Fruit fly (Drosophila melanogaster) whole organism, embryonic: ENCODE results near the gene Bfc.
A peak's percentile ranks its signal among the peaks of the same experiment; 100 is the strongest.

ENCODE experiments used
- CG11093 ChIP-seq: fragments of 200-800 bp; sonication (Bioruptor generic); IDR thresholded peaks from 3 replicates; pipeline ENCODE4 v1.3.6; 2022; ENCODE audit warnings: missing biosample characterization, missing genetic modification characterization
- CG11723 ChIP-seq: fragments of 200-800 bp; sonication (Bioruptor generic); optimal IDR thresholded peaks from 2 replicates; lab custom pipeline; 2017; ENCODE audit warnings: missing biosample characterization, mild to moderate bottlenecking, missing genetic modification characterization
- CG12219 ChIP-seq: fragments of 200-800 bp; sonication (Bioruptor generic); optimal IDR thresholded peaks from 3 replicates; lab custom pipeline; 2018; ENCODE audit warnings: missing biosample characterization, mild to moderate bottlenecking, missing genetic modification characterization
- CG13624 ChIP-seq: fragments of 200-800 bp; sonication (Bioruptor generic); optimal IDR thresholded peaks from 2 replicates; lab custom pipeline; 2016; ENCODE audit warnings: missing biosample characterization, missing genetic modification characterization
- CG16813 ChIP-seq: fragments of 200-800 bp; sonication (Bioruptor generic); IDR thresholded peaks from 3 replicates; pipeline ENCODE4 v1.3.6; 2022; ENCODE audit warnings: missing biosample characterization, missing genetic modification characterization; ENCODE audit not compliant: partially characterized antibody
- CG18599 ChIP-seq: fragments of 200-800 bp; sonication (Bioruptor generic); optimal IDR thresholded peaks from 3 replicates; lab custom pipeline; 2017; ENCODE audit warnings: missing biosample characterization, missing genetic modification characterization, mild to moderate bottlenecking, moderate library complexity, missing genetic modification reagents
- CG3065 ChIP-seq: fragments of 200-800 bp; sonication (Bioruptor generic); optimal IDR thresholded peaks from 2 replicates; lab custom pipeline; 2016; ENCODE audit warnings: missing biosample characterization, missing genetic modification characterization
- CG3407 ChIP-seq: fragments of 200-800 bp; sonication (Bioruptor generic); optimal IDR thresholded peaks from 2 replicates; lab custom pipeline; 2018; ENCODE audit warnings: missing biosample characterization, mild to moderate bottlenecking, missing genetic modification characterization
- CG34422 ChIP-seq: fragments of 200-800 bp; sonication (Bioruptor generic); IDR thresholded peaks from 3 replicates; pipeline ENCODE4 v1.3.6; 2022; ENCODE audit warnings: missing biosample characterization, missing genetic modification characterization
- CG42726 ChIP-seq: fragments of 200-800 bp; sonication (Bioruptor generic); IDR thresholded peaks from 2 replicates; pipeline ENCODE4 v1.3.6; 2022; ENCODE audit warnings: missing biosample characterization, missing genetic modification characterization; ENCODE audit not compliant: partially characterized antibody
- CG4360 ChIP-seq: fragments of 200-800 bp; sonication (Bioruptor generic); IDR thresholded peaks from 2 replicates; pipeline ENCODE4 v1.3.6; 2022; ENCODE audit warnings: missing biosample characterization, missing genetic modification characterization
- CG6791 ChIP-seq: fragments of 200-800 bp; sonication (Bioruptor generic); IDR thresholded peaks from 3 replicates; pipeline ENCODE4 v1.3.6; 2022; ENCODE audit warnings: missing biosample characterization, missing genetic modification characterization; ENCODE audit not compliant: partially characterized antibody
- CG7786 ChIP-seq: fragments of 200-800 bp; sonication (Bioruptor generic); optimal IDR thresholded peaks from 2 replicates; lab custom pipeline; 2016; ENCODE audit warnings: missing biosample characterization, missing genetic modification characterization
- CG7987 ChIP-seq: fragments of 200-800 bp; sonication (Bioruptor generic); optimal IDR thresholded peaks from 2 replicates; lab custom pipeline; 2018; ENCODE audit warnings: missing biosample characterization, mild to moderate bottlenecking, missing genetic modification characterization, moderate library complexity
- CG8290 ChIP-seq, 3 experiments: fragments of 200-800 bp; sonication (Bioruptor generic); optimal IDR thresholded peaks; 2 replicates each; lab custom pipeline; 2016 to 2019; ENCODE audit warnings: missing biosample characterization in 3 of 3, missing genetic modification characterization in 3 of 3, mild to moderate bottlenecking in 2 of 3, moderate library complexity in 1 of 3
- CG8359 ChIP-seq: fragments of 200-800 bp; sonication (Bioruptor generic); optimal IDR thresholded peaks from 2 replicates; lab custom pipeline; 2017; ENCODE audit warnings: missing biosample characterization, mild to moderate bottlenecking, missing genetic modification characterization, borderline replicate concordance
- CG9797 ChIP-seq: fragments of 200-800 bp; sonication (Bioruptor generic); optimal IDR thresholded peaks from 3 replicates; lab custom pipeline; 2018; ENCODE audit warnings: missing biosample characterization, mild to moderate bottlenecking, missing genetic modification characterization
- Dip3 ChIP-seq: fragments of 200-800 bp; sonication (Bioruptor generic); optimal IDR thresholded peaks from 3 replicates; lab custom pipeline; 2016; ENCODE audit warnings: missing biosample characterization, missing genetic modification characterization
- Fer2 ChIP-seq: fragments of 200-800 bp; sonication (Bioruptor generic); optimal IDR thresholded peaks from 2 replicates; lab custom pipeline; 2018; ENCODE audit warnings: missing biosample characterization, mild to moderate bottlenecking, missing genetic modification characterization, moderate library complexity
- HLH4C ChIP-seq: fragments of 200-800 bp; sonication (Bioruptor generic); IDR thresholded peaks from 3 replicates; pipeline ENCODE4 v1.3.6; 2022; ENCODE audit warnings: missing biosample characterization, missing genetic modification characterization; ENCODE audit not compliant: partially characterized antibody
- HLHmδ ChIP-seq: fragments of 200-800 bp; sonication (Bioruptor generic); optimal IDR thresholded peaks from 2 replicates; lab custom pipeline; 2018; ENCODE audit warnings: missing biosample characterization, mild to moderate bottlenecking, missing genetic modification characterization, moderate library complexity
- Hey ChIP-seq: fragments of 200-800 bp; sonication (Bioruptor generic); optimal IDR thresholded peaks from 3 replicates; lab custom pipeline; 2018; ENCODE audit warnings: missing biosample characterization, mild to moderate bottlenecking, missing genetic modification characterization
- Hr78 ChIP-seq, 2 experiments: fragments of 200-800 bp in 1 of 2; fragments of >200 bp in 1 of 2; sonication (Bioruptor generic) in 1 of 2; optimal IDR thresholded peaks; 2 replicates each; lab custom pipeline; 2017 to 2019; ENCODE audit warnings: missing biosample characterization in 2 of 2, missing genetic modification characterization in 2 of 2, mild to moderate bottlenecking in 1 of 2, moderate library complexity in 1 of 2
- Lhr ChIP-seq: fragments of 200-800 bp; sonication (Bioruptor generic); optimal IDR thresholded peaks from 3 replicates; lab custom pipeline; 2017; ENCODE audit warnings: mild to moderate bottlenecking, missing biosample characterization, missing genetic modification reagents, missing genetic modification characterization
- NK7.1 ChIP-seq: fragments of 200-800 bp; sonication (Bioruptor generic); optimal IDR thresholded peaks from 3 replicates; lab custom pipeline; 2016; ENCODE audit warnings: missing biosample characterization, missing genetic modification characterization
- Nf-YA ChIP-seq: fragments of 200-800 bp; sonication (Bioruptor generic); IDR thresholded peaks from 2 replicates; pipeline ENCODE4 v1.3.6; 2022; ENCODE audit warnings: missing biosample characterization, missing genetic modification characterization
- Pdp1 ChIP-seq, 2 experiments: fragments of 200-800 bp; sonication (Bioruptor generic); optimal IDR thresholded peaks; 3 replicates each; lab custom pipeline; 2016; ENCODE audit warnings: missing biosample characterization in 2 of 2, missing genetic modification characterization in 2 of 2, mild to moderate bottlenecking in 1 of 2, moderate library complexity in 1 of 2
- Ptx1 ChIP-seq: fragments of 200-800 bp; sonication (Bioruptor generic); IDR thresholded peaks from 2 replicates; pipeline ENCODE4 v1.3.6; 2022; ENCODE audit warnings: missing biosample characterization, missing genetic modification characterization
- Sry-δ ChIP-seq: fragments of 200-800 bp; sonication (Bioruptor generic); optimal IDR thresholded peaks from 2 replicates; lab custom pipeline; 2016; ENCODE audit warnings: missing biosample characterization, missing genetic modification characterization
- Trl ChIP-seq, 3 experiments: fragments of >200 bp in 2 of 3; fragments of 200-800 bp in 1 of 3; sonication (Bioruptor generic) in 1 of 3; optimal IDR thresholded peaks; 2 replicates in 1 of 3; 3 replicates in 2 of 3; lab custom pipeline; 2016 to 2017; ENCODE audit warnings: missing biosample characterization in 1 of 3, missing genetic modification characterization in 1 of 3
- Xbp1 ChIP-seq: fragments of 200-800 bp; sonication (Bioruptor generic); optimal IDR thresholded peaks from 3 replicates; lab custom pipeline; 2016; ENCODE audit warnings: missing biosample characterization, mild to moderate bottlenecking, missing genetic modification characterization
- ash1 ChIP-seq: fragments of 200-800 bp; sonication (Bioruptor generic); optimal IDR thresholded peaks from 2 replicates; lab custom pipeline; 2018; ENCODE audit warnings: missing biosample characterization, mild to moderate bottlenecking, missing genetic modification characterization
- bbx ChIP-seq: fragments of 200-800 bp; sonication (Bioruptor generic); IDR thresholded peaks from 2 replicates; pipeline ENCODE4 v1.3.6; 2022; ENCODE audit warnings: missing biosample characterization, missing genetic modification characterization; ENCODE audit not compliant: partially characterized antibody
- dati ChIP-seq: fragments of 200-800 bp; sonication (Bioruptor generic); IDR thresholded peaks from 2 replicates; pipeline ENCODE4 v1.3.6; 2022; ENCODE audit warnings: missing biosample characterization, missing genetic modification characterization
- dimm ChIP-seq: fragments of 200-800 bp; sonication (Bioruptor generic); IDR thresholded peaks from 2 replicates; pipeline ENCODE4 v1.3.6; 2022; ENCODE audit warnings: missing biosample characterization, missing genetic modification characterization
- dm ChIP-seq: fragments of 200-800 bp; sonication (Bioruptor generic); optimal IDR thresholded peaks from 3 replicates; lab custom pipeline; 2016; ENCODE audit warnings: missing biosample characterization, missing genetic modification characterization
- en ChIP-seq: fragments of 200-800 bp; sonication (Bioruptor generic); optimal IDR thresholded peaks from 2 replicates; lab custom pipeline; 2016; ENCODE audit warnings: missing biosample characterization, missing genetic modification characterization
- fd96Cb ChIP-seq: fragments of 200-800 bp; sonication (Bioruptor generic); optimal IDR thresholded peaks from 2 replicates; lab custom pipeline; 2018; ENCODE audit warnings: missing biosample characterization, mild to moderate bottlenecking, missing genetic modification characterization, moderate library complexity
- ftz-f1 ChIP-seq: fragments of 200-800 bp; sonication (Bioruptor generic); optimal IDR thresholded peaks from 2 replicates; lab custom pipeline; 2016; ENCODE audit warnings: missing biosample characterization, missing genetic modification characterization
- gem ChIP-seq: fragments of 200-800 bp; sonication (Bioruptor generic); optimal IDR thresholded peaks from 2 replicates; lab custom pipeline; 2019; ENCODE audit warnings: missing biosample characterization, mild to moderate bottlenecking, missing genetic modification characterization, moderate library complexity
- nmo ChIP-seq: fragments of 200-800 bp; sonication (Bioruptor generic); optimal IDR thresholded peaks from 2 replicates; lab custom pipeline; 2018; ENCODE audit warnings: missing biosample characterization, mild to moderate bottlenecking, missing genetic modification characterization, moderate library complexity
- row ChIP-seq: fragments of 200-800 bp; sonication (Bioruptor generic); IDR thresholded peaks from 3 replicates; pipeline ENCODE4 v1.3.6; 2022; ENCODE audit warnings: missing biosample characterization, missing genetic modification characterization
- scrt ChIP-seq: fragments of 200-800 bp; sonication (Bioruptor generic); optimal IDR thresholded peaks from 2 replicates; lab custom pipeline; 2018; ENCODE audit warnings: missing biosample characterization, mild to moderate bottlenecking, missing genetic modification characterization, moderate library complexity
- stc ChIP-seq: fragments of 200-800 bp; sonication (Bioruptor generic); IDR thresholded peaks from 2 replicates; pipeline ENCODE4 v1.3.6; 2022; ENCODE audit warnings: missing biosample characterization, missing genetic modification characterization
- vfl ChIP-seq: fragments of 200-800 bp; sonication (Bioruptor generic); optimal IDR thresholded peaks from 2 replicates; lab custom pipeline; 2016; ENCODE audit warnings: missing biosample characterization, missing genetic modification characterization
- wor ChIP-seq: fragments of 200-800 bp; sonication (Bioruptor generic); IDR thresholded peaks from 2 replicates; pipeline ENCODE4 v1.3.6; 2022; ENCODE audit warnings: missing biosample characterization, missing genetic modification characterization

Gene Bfc

dm6 chr3L:1204674-1205547 is 45.6 kb upstream of the Bfc start, which contains the start of gene CG9119 (continued):
- TF ChIP-seq HLHmδ (peak; percentile 36), CG4360 (GFP tag; lab: Robert Waterston, UW) (no peak), scrt (GFP tag; lab: Kevin White, UChicago) (peak; percentile 53), Fer2 (tag; lab: Kevin White, UChicago) (peak; percentile 12), fd96Cb (tag; lab: Kevin White, UChicago) (peak; percentile 48), CG11093 (GFP tag; lab: Robert Waterston, UW) (peak; percentile 51; the same call in 1 of the 3 replicates), ftz-f1 (GFP tag; lab: Kevin White, UChicago) (no peak), CG9797 (GFP tag; lab: Kevin White, UChicago) (no peak), CG8359 (GFP tag; lab: Kevin White, UChicago) (peak; percentile 17), CG12219 (GFP tag; lab: Kevin White, UChicago) (peak; percentile 58), CG13624 (GFP tag; lab: Kevin White, UChicago) (peak; percentile 71), CG6791 (GFP tag; lab: Robert Waterston, UW) (no peak), CG7987 (GFP tag; lab: Kevin White, UChicago) (peak; percentile 71), stc (GFP tag; lab: Robert Waterston, UW) (no peak), dm (GFP tag; lab: Kevin White, UChicago) (no peak), HLH4C (GFP tag; lab: Robert Waterston, UW) (no peak), row (GFP tag; lab: Robert Waterston, UW) (peak; percentile 89), CG42726 (GFP tag; lab: Robert Waterston, UW) (0 out of 2 replicates have a peak, but pooled peaks have one; percentile 14), en (GFP tag; lab: Kevin White, UChicago) (no peak), CG8290 (GFP tag; optimal IDR thresholded peaks at IDR 0.05; lab: Kevin White, UChicago) (no peak), CG8290 (tag; optimal IDR thresholded peaks at IDR 0.05; lab: Kevin White, UChicago) (peak in 1 of 2 experiments; percentile 35), vfl (GFP tag; lab: Kevin White, UChicago) (peak; percentile 48), Hey (tag; lab: Kevin White, UChicago) (no peak), Pdp1 (GFP tag; optimal IDR thresholded peaks at IDR 0.05; lab: Kevin White, UChicago) (peak; percentile 42 to 66), CG16813 (GFP tag; lab: Robert Waterston, UW) (no peak), dati (no peak), CG18599 (peak; percentile 86), Hr78 (GFP tag; optimal IDR thresholded peaks at IDR 0.05; lab: Kevin White, UChicago) (peak in 1 of 2 experiments; percentile 78), CG3065 (no peak), Lhr (GFP tag; lab: Kevin White, UChicago) (no peak), CG3407 (GFP tag; lab: Kevin White, UChicago) (no peak), ash1 (no peak), wor (GFP tag; lab: Robert Waterston, UW) (peak; percentile 44; the same call in 1 of the 2 replicates), Ptx1 (peak; percentile 72), CG11723 (GFP tag; lab: Kevin White, UChicago) (peak; percentile 37), gem (tag; lab: Kevin White, UChicago) (peak; percentile 74), CG34422 (no peak), nmo (GFP tag; lab: Kevin White, UChicago) (peak; percentile 66), Dip3 (GFP tag; lab: Kevin White, UChicago) (peak; percentile 80), Nf-YA (no peak), bbx (GFP tag; lab: Robert Waterston, UW) (no peak), Sry-δ (GFP tag; lab: Kevin White, UChicago) (peak; percentile 24), Xbp1 (peak; percentile 59), CG7786 (GFP tag; lab: Kevin White, UChicago) (peak; percentile 76), NK7.1 (GFP tag; lab: Kevin White, UChicago) (no peak), dimm (GFP tag; lab: Robert Waterston, UW) (no peak), Trl (optimal IDR thresholded peaks at IDR 0.05; lab: Kevin White, UChicago) (no peak), Trl (GFP tag; optimal IDR thresholded peaks at IDR 0.05; lab: Kevin White, UChicago) (peak; percentile 55)
